Worm (Caenorhabditis elegans) whole organism, late embryonic: Measurements from ENCODE around the gene srw-135.

Source experiments
- C08G9.2 ChIP-seq: sonication (generic microtip); optimal IDR thresholded peaks from 2 replicates; lab custom pipeline; 2016; ENCODE audit warnings: mild to moderate bottlenecking, missing genetic modification characterization, moderate library complexity, missing compliant biosample characterization
- C38D4.7 ChIP-seq: fragments of 200-800 bp; sonication (Bioruptor generic); optimal IDR thresholded peaks from 2 replicates; lab custom pipeline; 2018; ENCODE audit warnings: mild to moderate bottlenecking, missing genetic modification characterization, moderate library complexity, missing compliant biosample characterization
- K02D7.2 ChIP-seq: sonication (generic microtip); optimal IDR thresholded peaks from 2 replicates; lab custom pipeline; 2017; ENCODE audit warnings: mild to moderate bottlenecking, missing genetic modification characterization, missing compliant biosample characterization
- ahr-1 ChIP-seq: sonication (generic microtip); optimal IDR thresholded peaks from 2 replicates; lab custom pipeline; 2016; ENCODE audit warnings: missing genetic modification characterization, missing compliant biosample characterization
- ama-1 ChIP-seq: fragments of 150-350 bp; optimal IDR thresholded peaks from 2 replicates; lab custom pipeline; 2014
- ceh-18 ChIP-seq: sonication (generic microtip); optimal IDR thresholded peaks from 2 replicates; lab custom pipeline; 2016; ENCODE audit warnings: missing genetic modification characterization, missing compliant biosample characterization
- ceh-2 ChIP-seq: sonication (generic microtip); optimal IDR thresholded peaks from 2 replicates; lab custom pipeline; 2016; ENCODE audit warnings: missing genotype, missing genetic modification characterization, missing compliant biosample characterization
- ceh-30 ChIP-seq: fragments of 150-350 bp; optimal IDR thresholded peaks from 2 replicates; lab custom pipeline; 2014; ENCODE audit warnings: missing biosample characterization, missing genetic modification characterization
- ceh-34 ChIP-seq: sonication (generic microtip); optimal IDR thresholded peaks from 2 replicates; lab custom pipeline; 2016; ENCODE audit warnings: mild to moderate bottlenecking, missing genetic modification characterization, missing compliant biosample characterization
- ceh-48 ChIP-seq: sonication (generic microtip); optimal IDR thresholded peaks from 2 replicates; lab custom pipeline; 2016; ENCODE audit warnings: missing genetic modification characterization, inconsistent platforms, missing compliant biosample characterization
- dmd-4 ChIP-seq: sonication (generic microtip); optimal IDR thresholded peaks from 2 replicates; lab custom pipeline; 2016; ENCODE audit warnings: borderline replicate concordance, missing genetic modification characterization, missing compliant biosample characterization
- dve-1 ChIP-seq: sonication (generic microtip); optimal IDR thresholded peaks from 2 replicates; lab custom pipeline; 2017; ENCODE audit warnings: antibody characterized with exemption, mild to moderate bottlenecking, missing genetic modification characterization, missing compliant biosample characterization
- elt-4 ChIP-seq: sonication (generic microtip); optimal IDR thresholded peaks from 2 replicates; lab custom pipeline; 2016; ENCODE audit warnings: missing genetic modification characterization, missing compliant biosample characterization
- fkh-10 ChIP-seq: fragments of 150-350 bp; optimal IDR thresholded peaks from 2 replicates; lab custom pipeline; 2014; ENCODE audit warnings: missing biosample characterization, missing genetic modification reagents, missing genetic modification characterization
- hlh-13 ChIP-seq: fragments of 200-800 bp; sonication (Bioruptor generic); optimal IDR thresholded peaks from 2 replicates; lab custom pipeline; 2018; ENCODE audit warnings: mild to moderate bottlenecking, missing genetic modification characterization, missing compliant biosample characterization
- hlh-6 ChIP-seq: sonication (generic microtip); optimal IDR thresholded peaks from 2 replicates; lab custom pipeline; 2016; ENCODE audit warnings: missing genotype, missing genetic modification characterization, missing compliant biosample characterization
- lim-6 ChIP-seq: sonication (generic microtip); optimal IDR thresholded peaks from 2 replicates; lab custom pipeline; 2016; ENCODE audit warnings: missing genetic modification characterization, missing compliant biosample characterization
- lin-11 ChIP-seq: fragments of 200-800 bp; sonication (Bioruptor generic); optimal IDR thresholded peaks from 2 replicates; lab custom pipeline; 2018; ENCODE audit warnings: mild to moderate bottlenecking, missing genetic modification characterization, missing compliant biosample characterization
- mec-3 ChIP-seq: sonication (generic microtip); optimal IDR thresholded peaks from 2 replicates; lab custom pipeline; 2016; ENCODE audit warnings: borderline replicate concordance, missing genetic modification characterization, missing compliant biosample characterization
- nhr-232 ChIP-seq: sonication (generic microtip); optimal IDR thresholded peaks from 2 replicates; lab custom pipeline; 2016; ENCODE audit warnings: missing genetic modification characterization, missing compliant biosample characterization
- odd-2 ChIP-seq: sonication (generic microtip); optimal IDR thresholded peaks from 2 replicates; lab custom pipeline; 2017; ENCODE audit warnings: antibody characterized with exemption, mild to moderate bottlenecking, missing genetic modification characterization, missing compliant biosample characterization
- pha-2 ChIP-seq: sonication (generic microtip); optimal IDR thresholded peaks from 2 replicates; lab custom pipeline; 2017; ENCODE audit warnings: mild to moderate bottlenecking, missing genetic modification characterization, missing compliant biosample characterization
- pqm-1 ChIP-seq: sonication (generic microtip); optimal IDR thresholded peaks from 2 replicates; lab custom pipeline; 2016; ENCODE audit warnings: missing genetic modification characterization, missing compliant biosample characterization
- rnt-1 ChIP-seq: sonication (generic microtip); optimal IDR thresholded peaks from 2 replicates; lab custom pipeline; 2016; ENCODE audit warnings: missing genetic modification characterization, missing compliant biosample characterization
- sdc-2 ChIP-seq: sonication (generic microtip); optimal IDR thresholded peaks from 2 replicates; lab custom pipeline; 2016; ENCODE audit warnings: missing genotype, missing genetic modification characterization, missing compliant biosample characterization
- sox-2 ChIP-seq: fragments of 200-800 bp; sonication (Bioruptor generic); IDR thresholded peaks from 2 replicates; pipeline ENCODE4 v1.3.6; 2022; ENCODE audit warnings: missing genetic modification reagents, missing genetic modification characterization, missing compliant biosample characterization
- syd-9 ChIP-seq: sonication (generic microtip); optimal IDR thresholded peaks from 2 replicates; lab custom pipeline; 2016; ENCODE audit warnings: mild to moderate bottlenecking, missing genetic modification characterization, moderate library complexity, missing compliant biosample characterization
- tbx-2 ChIP-seq: sonication (generic microtip); optimal IDR thresholded peaks from 2 replicates; lab custom pipeline; 2016; ENCODE audit warnings: missing genetic modification characterization, missing compliant biosample characterization
- unc-3 ChIP-seq, 2 experiments: fragments of 200-800 bp in 1 of 2; sonication (Bioruptor generic) in 1 of 2; sonication (generic microtip) in 1 of 2; conservative IDR thresholded peaks in 1 of 2; optimal IDR thresholded peaks in 1 of 2; 2 replicates each; pipeline versions ENCODE4 v1.3.6 to Lab custom; 2016 to 2022; ENCODE audit warnings: missing compliant biosample characterization in 2 of 2, missing genetic modification characterization in 2 of 2, missing genetic modification reagents in 1 of 2
- unc-42 ChIP-seq: sonication (generic microtip); optimal IDR thresholded peaks from 2 replicates; lab custom pipeline; 2016; ENCODE audit warnings: missing genotype, missing genetic modification characterization, missing compliant biosample characterization
- unc-55 ChIP-seq: sonication (generic microtip); optimal IDR thresholded peaks from 2 replicates; lab custom pipeline; 2017; ENCODE audit warnings: missing biosample characterization, missing genetic modification reagents, missing genetic modification characterization
- unc-86 ChIP-seq: sonication (generic microtip); optimal IDR thresholded peaks from 2 replicates; lab custom pipeline; 2016; ENCODE audit warnings: missing genetic modification characterization, missing compliant biosample characterization
- zip-5 ChIP-seq: sonication (generic microtip); optimal IDR thresholded peaks from 2 replicates; lab custom pipeline; 2016; ENCODE audit warnings: missing genetic modification characterization, missing compliant biosample characterization

Gene srw-135

ce11 chrV:3014185-3014584 is 2.9 kb upstream of the srw-135 start, which contains the start of gene K12D9.1:
Gene K12D9.1 (plus strand): TSS chrV:3014485.
- TF ChIP-seq mec-3 (tag; lab: Kevin White, UChicago) (no peak), syd-9 (tag; lab: Kevin White, UChicago) (no peak), ceh-34 (tag; lab: Kevin White, UChicago) (no peak), ceh-18 (tag; lab: Kevin White, UChicago) (no peak)

- no peak for TF ChIP-seq ceh-2 (tag; lab: Kevin White, UChicago)
- TF ChIP-seq, all 69 proteins: peak for 0
Measured at ce11 chrV:3010468-3010867, 826 bp downstream of the srw-135 start, which contains the start of gene srw-136. Gene srw-136 (minus strand): TSS chrV:3010568.

ce11 chrV:3005964-3006363 is 5.3 kb downstream of the srw-135 start, which contains the start of gene srw-112:
Gene srw-112 (minus strand): TSS chrV:3006064.
- no peak for TF ChIP-seq C38D4.7

- TF ChIP-seq ama-1 (lab: Kevin White, UChicago), result no peak
Measured at ce11 chrV:2999736-3000135, 11.6 kb downstream of the srw-135 start, which contains the start of gene srw-119. Gene srw-119 (minus strand): TSS chrV:2999836.

- TF ChIP-seq unc-55, result no peak
- no peak for TF ChIP-seq C08G9.2 (tag; lab: Kevin White, UChicago)
- no peak for TF ChIP-seq unc-3 (GFP tag; conservative IDR thresholded peaks at IDR 0.05; lab: Robert Waterston, UW)
- no peak for TF ChIP-seq unc-3 (tag; optimal IDR thresholded peaks at IDR 0.05; lab: Kevin White, UChicago)
- no peak for TF ChIP-seq odd-2 (tag; lab: Kevin White, UChicago)
- no peak for TF ChIP-seq nhr-232
- TF ChIP-seq ceh-48, result no peak
- TF ChIP-seq rnt-1, result no peak
Measured at ce11 chrV:2996105-2996504, 15.2 kb downstream of the srw-135 start, which contains the start of gene srw-120. Gene srw-120 (minus strand): TSS chrV:2996205.

- no peak for TF ChIP-seq ceh-48
- TF ChIP-seq dmd-4, result no peak
- no peak for TF ChIP-seq hlh-13 (GFP tag; lab: Kevin White, UChicago)
- TF ChIP-seq elt-4 (tag; lab: Kevin White, UChicago), result no peak
- no peak for TF ChIP-seq sdc-2 (tag; lab: Kevin White, UChicago)
- no peak for TF ChIP-seq lim-6
- TF ChIP-seq unc-42 (tag; lab: Kevin White, UChicago), result no peak
- no peak for TF ChIP-seq zip-5 (tag; lab: Kevin White, UChicago)
- TF ChIP-seq fkh-10, result no peak
- TF ChIP-seq hlh-6, result no peak
- no peak for TF ChIP-seq ceh-30
- TF ChIP-seq unc-3 (GFP tag; conservative IDR thresholded peaks at IDR 0.05; lab: Robert Waterston, UW), result no peak
- no peak for TF ChIP-seq unc-3 (tag; optimal IDR thresholded peaks at IDR 0.05; lab: Kevin White, UChicago)
- TF ChIP-seq pha-2 (tag; lab: Kevin White, UChicago), result no peak
- no peak for TF ChIP-seq ceh-34 (tag; lab: Kevin White, UChicago)
- no peak for TF ChIP-seq sox-2
- no peak for TF ChIP-seq unc-86 (tag; lab: Kevin White, UChicago)
Measured at ce11 chrV:2993816-2994215, 17.5 kb downstream of the srw-135 start, which contains the start of gene srw-115. Gene srw-115 (minus strand): TSS chrV:2993916.

ce11 chrV:2992060-2992459 is 19.2 kb downstream of the srw-135 start:
- TF ChIP-seq tbx-2 (tag; lab: Kevin White, UChicago), result no peak
- TF ChIP-seq, all 69 proteins: peak for 0

ce11 chrV:2991485-2991884 is 19.8 kb downstream of the srw-135 start, which contains the start of gene srw-121:
Gene srw-121 (minus strand): TSS chrV:2991585.
- TF ChIP-seq unc-3 (GFP tag; conservative IDR thresholded peaks at IDR 0.05; lab: Robert Waterston, UW) (no peak), unc-3 (tag; optimal IDR thresholded peaks at IDR 0.05; lab: Kevin White, UChicago) (no peak), ahr-1 (no peak), C38D4.7 (no peak), lin-11 (tag; lab: Kevin White, UChicago) (no peak), pqm-1 (tag; lab: Kevin White, UChicago) (no peak), K02D7.2 (no peak), dve-1 (no peak)
